Worm (Caenorhabditis elegans): ENCODE results near the gene Y75D11A.3.

DNA sequence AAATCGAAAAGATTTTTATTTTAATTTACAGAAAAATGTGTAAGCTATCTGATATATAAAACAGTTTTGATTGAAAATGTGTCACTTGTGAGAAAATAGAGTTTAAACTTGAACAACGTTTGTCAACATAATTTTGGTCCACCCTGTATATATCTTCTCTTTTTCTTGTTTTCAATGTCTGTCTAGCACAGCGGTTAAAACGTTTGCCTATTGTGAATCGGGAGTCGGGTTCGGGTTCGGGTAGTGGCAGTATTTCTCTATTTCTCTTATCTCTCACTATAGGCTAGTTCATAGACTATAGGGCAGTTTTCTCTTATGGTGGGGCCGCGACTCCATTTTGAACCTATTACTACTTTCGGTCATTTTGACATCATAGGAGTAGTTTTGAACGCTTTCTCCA lies 45.1 kb upstream of the Y75D11A.3 start:
- no peak for TF ChIP-seq ceh-2 (tag; optimal IDR thresholded peaks at IDR 0.05)
- no peak for TF ChIP-seq npax-4 (tag; optimal IDR thresholded peaks at IDR 0.05)
- no peak for TF ChIP-seq tbx-2 (tag; optimal IDR thresholded peaks at IDR 0.05)
- no peak for TF ChIP-seq unc-42 (tag; optimal IDR thresholded peaks at IDR 0.05)
- no peak for TF ChIP-seq ceh-9 (tag; optimal IDR thresholded peaks at IDR 0.05)
- no peak for TF ChIP-seq unc-3 (GFP tag; conservative IDR thresholded peaks at IDR 0.05)
- no peak for TF ChIP-seq unc-3 (tag; optimal IDR thresholded peaks at IDR 0.05)
- TF ChIP-seq F13H6.1 (tag; optimal IDR thresholded peaks at IDR 0.05), result no peak
- TF ChIP-seq lin-11 (tag; optimal IDR thresholded peaks at IDR 0.05), result no peak
- TF ChIP-seq dmd-4 (tag; optimal IDR thresholded peaks at IDR 0.05; ENCODE audit: borderline replicate concordance), result no peak
- no peak for TF ChIP-seq odd-2 (tag; optimal IDR thresholded peaks at IDR 0.05)
- no peak for TF ChIP-seq ama-1 (optimal IDR thresholded peaks at IDR 0.05)

Data from whole organism, late embryonic.